Fruit fly (Drosophila melanogaster) whole organism, embryonic: ENCODE results near the gene ps.

Experiments used
- Blimp-1 ChIP-seq: fragments of 200-800 bp; sonication (Bioruptor generic); optimal IDR thresholded peaks from 3 replicates; lab custom pipeline; 2018; ENCODE audit warnings: missing biosample characterization, missing genetic modification characterization, mild to moderate bottlenecking, moderate library complexity, missing genetic modification reagents
- Bteb2 ChIP-seq: fragments of 200-800 bp; sonication (Bioruptor generic); optimal IDR thresholded peaks from 2 replicates; lab custom pipeline; 2016; ENCODE audit warnings: missing biosample characterization, missing genetic modification characterization
- CG1024 ChIP-seq: fragments of 200-800 bp; sonication (Bioruptor generic); IDR thresholded peaks from 2 replicates; pipeline ENCODE4 v1.3.6; 2022; ENCODE audit warnings: missing biosample characterization, missing genetic modification characterization
- CG10431 ChIP-seq: fragments of 200-800 bp; sonication (Bioruptor generic); optimal IDR thresholded peaks from 3 replicates; lab custom pipeline; 2018; ENCODE audit warnings: missing biosample characterization, mild to moderate bottlenecking, missing genetic modification characterization
- CG10462 ChIP-seq: fragments of 200-800 bp; sonication (Bioruptor generic); optimal IDR thresholded peaks from 2 replicates; lab custom pipeline; 2016; ENCODE audit warnings: missing biosample characterization, missing genetic modification characterization
- CG11456 ChIP-seq: fragments of 200-800 bp; sonication (Bioruptor generic); IDR thresholded peaks from 3 replicates; pipeline ENCODE4 v1.3.6; 2022; ENCODE audit warnings: missing biosample characterization, missing genetic modification characterization
- CG12219 ChIP-seq: fragments of 200-800 bp; sonication (Bioruptor generic); optimal IDR thresholded peaks from 3 replicates; lab custom pipeline; 2018; ENCODE audit warnings: missing biosample characterization, mild to moderate bottlenecking, missing genetic modification characterization
- CG12659 ChIP-seq: fragments of 200-800 bp; sonication (Bioruptor generic); optimal IDR thresholded peaks from 3 replicates; lab custom pipeline; 2017; ENCODE audit warnings: mild to moderate bottlenecking, missing biosample characterization, missing genetic modification reagents, missing genetic modification characterization
- CG14014 ChIP-seq: fragments of 200-800 bp; sonication (Bioruptor generic); IDR thresholded peaks from 2 replicates; pipeline ENCODE4 v1.3.6; 2022; ENCODE audit warnings: missing biosample characterization, missing genetic modification characterization
- CG14441 ChIP-seq: fragments of 200-800 bp; sonication (Bioruptor generic); IDR thresholded peaks from 2 replicates; pipeline ENCODE4 v1.3.6; 2022; ENCODE audit warnings: missing biosample characterization, missing genetic modification characterization
- CG15011 ChIP-seq: fragments of 200-800 bp; sonication (Bioruptor generic); optimal IDR thresholded peaks from 3 replicates; lab custom pipeline; 2018; ENCODE audit warnings: missing biosample characterization, mild to moderate bottlenecking, missing genetic modification characterization
- CG15601 ChIP-seq: fragments of 200-800 bp; sonication (Bioruptor generic); optimal IDR thresholded peaks from 3 replicates; lab custom pipeline; 2019; ENCODE audit warnings: missing biosample characterization, mild to moderate bottlenecking, missing genetic modification characterization, moderate library complexity
- CG1602 ChIP-seq: fragments of 200-800 bp; sonication (Bioruptor generic); optimal IDR thresholded peaks from 3 replicates; lab custom pipeline; 2016; ENCODE audit warnings: missing biosample characterization, missing genetic modification characterization
- CG16815 ChIP-seq: fragments of 200-800 bp; sonication (Bioruptor generic); optimal IDR thresholded peaks from 3 replicates; lab custom pipeline; 2017; ENCODE audit warnings: missing biosample characterization, mild to moderate bottlenecking, missing genetic modification characterization
- CG31441 ChIP-seq: fragments of 200-800 bp; sonication (Bioruptor generic); IDR thresholded peaks from 2 replicates; pipeline ENCODE4 v1.3.6; 2022; ENCODE audit warnings: missing biosample characterization, missing genetic modification characterization
- CG33213 ChIP-seq: fragments of 200-800 bp; sonication (Bioruptor generic); optimal IDR thresholded peaks from 3 replicates; lab custom pipeline; 2016; ENCODE audit warnings: missing biosample characterization, missing genetic modification characterization
- CG3407 ChIP-seq: fragments of 200-800 bp; sonication (Bioruptor generic); optimal IDR thresholded peaks from 2 replicates; lab custom pipeline; 2018; ENCODE audit warnings: missing biosample characterization, mild to moderate bottlenecking, missing genetic modification characterization
- CG6689 ChIP-seq: fragments of 200-800 bp; sonication (Bioruptor generic); IDR thresholded peaks from 2 replicates; pipeline ENCODE4 v1.3.6; 2022; ENCODE audit warnings: missing biosample characterization, missing genetic modification characterization
- CG6791 ChIP-seq: fragments of 200-800 bp; sonication (Bioruptor generic); IDR thresholded peaks from 3 replicates; pipeline ENCODE4 v1.3.6; 2022; ENCODE audit warnings: missing biosample characterization, missing genetic modification characterization; ENCODE audit not compliant: partially characterized antibody
- CG6854 ChIP-seq: fragments of 200-800 bp; sonication (Bioruptor generic); optimal IDR thresholded peaks from 3 replicates; lab custom pipeline; 2017; ENCODE audit warnings: missing biosample characterization, mild to moderate bottlenecking, missing genetic modification characterization
- CG9215 ChIP-seq: fragments of 200-800 bp; sonication (Bioruptor generic); IDR thresholded peaks from 2 replicates; pipeline ENCODE4 v1.3.6; 2022; ENCODE audit warnings: missing biosample characterization, missing genetic modification characterization
- CG9797 ChIP-seq: fragments of 200-800 bp; sonication (Bioruptor generic); optimal IDR thresholded peaks from 3 replicates; lab custom pipeline; 2018; ENCODE audit warnings: missing biosample characterization, mild to moderate bottlenecking, missing genetic modification characterization
- CTCF ChIP-seq: fragments of 200-800 bp; sonication (Bioruptor generic); optimal IDR thresholded peaks from 2 replicates; lab custom pipeline; 2017; ENCODE audit warnings: missing biosample characterization, mild to moderate bottlenecking, missing genetic modification characterization, moderate library complexity
- CoRest ChIP-seq: fragments of 200-800 bp; sonication (Bioruptor generic); optimal IDR thresholded peaks from 3 replicates; lab custom pipeline; 2018; ENCODE audit warnings: missing biosample characterization, mild to moderate bottlenecking, missing genetic modification characterization, moderate library complexity
- Drgx ChIP-seq: fragments of 200-800 bp; sonication (Bioruptor generic); IDR thresholded peaks from 2 replicates; pipeline ENCODE4 v1.3.6; 2022; ENCODE audit warnings: missing biosample characterization, missing genetic modification characterization
- Eip74EF ChIP-seq, 2 experiments: fragments of 200-800 bp in 1 of 2; fragments of >200 bp in 1 of 2; sonication (Bioruptor generic) in 1 of 2; optimal IDR thresholded peaks; 2 replicates each; lab custom pipeline; 2017 to 2019; ENCODE audit warnings: missing biosample characterization in 2 of 2, missing genetic modification characterization in 2 of 2, mild to moderate bottlenecking in 1 of 2, moderate library complexity in 1 of 2
- HLHmδ ChIP-seq: fragments of 200-800 bp; sonication (Bioruptor generic); optimal IDR thresholded peaks from 2 replicates; lab custom pipeline; 2018; ENCODE audit warnings: missing biosample characterization, mild to moderate bottlenecking, missing genetic modification characterization, moderate library complexity
- Hand ChIP-seq: fragments of 200-800 bp; sonication (Bioruptor generic); optimal IDR thresholded peaks from 2 replicates; lab custom pipeline; 2017; ENCODE audit warnings: mild to moderate bottlenecking, missing biosample characterization, missing genetic modification reagents, missing genetic modification characterization
- Mes4 ChIP-seq: fragments of 200-800 bp; sonication (Bioruptor generic); optimal IDR thresholded peaks from 2 replicates; lab custom pipeline; 2016; ENCODE audit warnings: missing biosample characterization, missing genetic modification characterization
- Nf-YC ChIP-seq: fragments of 200-800 bp; optimal IDR thresholded peaks from 3 replicates; lab custom pipeline; 2019; ENCODE audit warnings: missing biosample characterization, mild to moderate bottlenecking, missing genetic modification characterization, moderate library complexity
- PHDP ChIP-seq: fragments of 200-800 bp; sonication (Bioruptor generic); optimal IDR thresholded peaks from 3 replicates; lab custom pipeline; 2018; ENCODE audit warnings: missing biosample characterization, mild to moderate bottlenecking, missing genetic modification characterization, moderate library complexity
- Side ChIP-seq: fragments of 200-800 bp; sonication (Bioruptor generic); optimal IDR thresholded peaks from 2 replicates; lab custom pipeline; 2016; ENCODE audit warnings: missing biosample characterization, missing genetic modification characterization
- abd-A ChIP-seq: fragments of 200-800 bp; sonication (Bioruptor generic); optimal IDR thresholded peaks from 3 replicates; lab custom pipeline; 2019; ENCODE audit warnings: missing biosample characterization, mild to moderate bottlenecking, missing genetic modification characterization, moderate library complexity
- al ChIP-seq: fragments of 200-800 bp; sonication (Bioruptor generic); IDR thresholded peaks from 2 replicates; pipeline ENCODE4 v1.3.6; 2022; ENCODE audit warnings: missing biosample characterization, missing genetic modification characterization
- aop ChIP-seq: fragments of 200-800 bp; sonication (Bioruptor generic); IDR thresholded peaks from 2 replicates; pipeline ENCODE4 v1.3.6; 2022; ENCODE audit warnings: missing biosample characterization, missing genetic modification characterization
- crol ChIP-seq: fragments of 200-800 bp; sonication (Bioruptor generic); IDR thresholded peaks from 2 replicates; pipeline ENCODE4 v1.3.6; 2022; ENCODE audit warnings: missing biosample characterization, missing genetic modification characterization
- disco-r ChIP-seq: fragments of 200-800 bp; sonication (Bioruptor generic); optimal IDR thresholded peaks from 2 replicates; lab custom pipeline; 2016; ENCODE audit warnings: missing biosample characterization, missing genetic modification characterization
- exex ChIP-seq: fragments of 200-800 bp; sonication (Bioruptor generic); optimal IDR thresholded peaks from 4 replicates; lab custom pipeline; 2018; ENCODE audit warnings: missing biosample characterization, mild to moderate bottlenecking, missing genetic modification characterization, moderate library complexity
- fd3F ChIP-seq: fragments of 200-800 bp; sonication (Bioruptor generic); optimal IDR thresholded peaks from 2 replicates; lab custom pipeline; 2018; ENCODE audit warnings: missing biosample characterization, mild to moderate bottlenecking, missing genetic modification characterization, moderate library complexity
- hth ChIP-seq: fragments of >200 bp; optimal IDR thresholded peaks from 2 replicates; lab custom pipeline; 2017; ENCODE audit warnings: inconsistent platforms
- kah ChIP-seq: fragments of 200-800 bp; sonication (Bioruptor generic); optimal IDR thresholded peaks from 2 replicates; lab custom pipeline; 2018; ENCODE audit warnings: missing biosample characterization, mild to moderate bottlenecking, missing genetic modification characterization
- pan ChIP-seq, 4 experiments: fragments of >200 bp in 3 of 4; fragments of 200-800 bp in 1 of 4; sonication (Bioruptor generic) in 1 of 4; optimal IDR thresholded peaks in 3 of 4; IDR thresholded peaks in 1 of 4; 2 replicates each; pipeline versions ENCODE4 v1.3.6 to Lab custom; 2017 to 2022; ENCODE audit warnings: missing biosample characterization in 2 of 4, missing genetic modification characterization in 2 of 4, mixed read lengths in 1 of 4
- prd ChIP-seq, 3 experiments: fragments of >200 bp in 2 of 3; fragments of 200-800 bp in 1 of 3; sonication (Bioruptor generic) in 1 of 3; optimal IDR thresholded peaks in 2 of 3; IDR thresholded peaks in 1 of 3; 2 replicates in 2 of 3; 3 replicates in 1 of 3; pipeline versions ENCODE4 v1.3.6 to Lab custom; 2017 to 2022; ENCODE audit warnings: missing biosample characterization in 1 of 3, missing genetic modification characterization in 1 of 3
- schlank ChIP-seq: fragments of 200-800 bp; sonication (Bioruptor generic); optimal IDR thresholded peaks from 2 replicates; lab custom pipeline; 2018; ENCODE audit warnings: missing biosample characterization, mild to moderate bottlenecking, missing genetic modification characterization
- sob ChIP-seq: fragments of 200-800 bp; sonication (Bioruptor generic); IDR thresholded peaks from 2 replicates; pipeline ENCODE4 v1.3.6; 2022; ENCODE audit warnings: missing biosample characterization, missing genetic modification characterization
- sr ChIP-seq: fragments of 200-800 bp; sonication (Bioruptor generic); IDR thresholded peaks from 3 replicates; pipeline ENCODE4 v1.3.6; 2022; ENCODE audit warnings: missing biosample characterization, missing genetic modification characterization
- stwl ChIP-seq: fragments of 200-800 bp; sonication (Bioruptor generic); optimal IDR thresholded peaks from 3 replicates; lab custom pipeline; 2018; ENCODE audit warnings: missing biosample characterization, mild to moderate bottlenecking, missing genetic modification characterization, moderate library complexity
- tup ChIP-seq: fragments of 200-800 bp; sonication (Bioruptor generic); optimal IDR thresholded peaks from 2 replicates; lab custom pipeline; 2016; ENCODE audit warnings: missing biosample characterization, mild to moderate bottlenecking, missing genetic modification characterization, moderate library complexity
- zfh1 ChIP-seq: fragments of 200-800 bp; sonication (Bioruptor generic); IDR thresholded peaks from 3 replicates; pipeline ENCODE4 v1.3.6; 2022; ENCODE audit warnings: missing biosample characterization, missing genetic modification characterization

ps gene

dm6 chr3R:9393542-9394025 is 24.2 kb upstream of the ps start (continued):
- no peak; the same call in 2 of the 3 replicates for TF ChIP-seq sr (GFP tag; lab: Robert Waterston, UW)
- TF ChIP-seq stwl (tag; lab: Kevin White, UChicago), result no peak
- peak in 1 of 2 experiments; percentile 59 for TF ChIP-seq Eip74EF (GFP tag; optimal IDR thresholded peaks at IDR 0.05; lab: Kevin White, UChicago)
- no peak for TF ChIP-seq CG11456 (GFP tag; lab: Robert Waterston, UW)
- TF ChIP-seq PHDP (tag; lab: Kevin White, UChicago), result peak; percentile 79
- TF ChIP-seq CG15601 (tag; lab: Kevin White, UChicago), result peak; percentile 82
- peak; percentile 44 for TF ChIP-seq tup (GFP tag; lab: Kevin White, UChicago)
- TF ChIP-seq exex (tag; lab: Kevin White, UChicago), result peak; percentile 4
- TF ChIP-seq CG16815 (GFP tag; lab: Kevin White, UChicago), result peak; percentile 64
- peak; percentile 29 for TF ChIP-seq Side (GFP tag; lab: Kevin White, UChicago)
- TF ChIP-seq Hand (GFP tag; lab: Kevin White, UChicago), result peak; percentile 19
- TF ChIP-seq Drgx, result peak; percentile 97
- peak; percentile 71 for TF ChIP-seq CG14014 (GFP tag; lab: Robert Waterston, UW)
- TF ChIP-seq Blimp-1 (GFP tag; lab: Kevin White, UChicago), result peak; percentile 81
- TF ChIP-seq disco-r, result no peak
- TF ChIP-seq HLHmδ (GFP tag; lab: Kevin White, UChicago), result no peak
- TF ChIP-seq prd (optimal IDR thresholded peaks at IDR 0.05; lab: Kevin White, UChicago), result no peak
- peak; percentile 70; the same call in 2 of the 3 replicates for TF ChIP-seq prd (GFP tag; IDR thresholded peaks at IDR 0.05; lab: Robert Waterston, UW)
- TF ChIP-seq CG12219 (GFP tag; lab: Kevin White, UChicago), result peak; percentile 73
- TF ChIP-seq CG33213, result peak; percentile 30
- TF ChIP-seq Mes4 (GFP tag; lab: Kevin White, UChicago), result no peak
- no peak for TF ChIP-seq CG9215 (GFP tag; lab: Robert Waterston, UW)
- peak; percentile 25 for TF ChIP-seq CTCF
- peak; percentile 13 for TF ChIP-seq CG6854 (GFP tag; lab: Kevin White, UChicago)
- TF ChIP-seq CG14441 (GFP tag; lab: Robert Waterston, UW), result 0 out of 2 replicates have a peak, but pooled peaks have one; percentile 22
- peak; percentile 60 for TF ChIP-seq CG1602 (GFP tag; lab: Kevin White, UChicago)
- TF ChIP-seq kah, result peak; percentile 64
- TF ChIP-seq CG6791, result no peak
- TF ChIP-seq zfh1, result peak; percentile 76
- TF ChIP-seq CG10462 (GFP tag; lab: Kevin White, UChicago), result no peak
- TF ChIP-seq CG10431 (GFP tag; lab: Kevin White, UChicago), result peak; percentile 61
- TF ChIP-seq CG3407, result peak; percentile 72
- TF ChIP-seq Bteb2 (GFP tag; lab: Kevin White, UChicago), result no peak
- peak; percentile 61 for TF ChIP-seq crol (GFP tag; lab: Robert Waterston, UW)
- peak; percentile 60; the same call in 1 of the 2 replicates for TF ChIP-seq CG6689 (GFP tag; lab: Robert Waterston, UW)
- TF ChIP-seq fd3F (GFP tag; lab: Kevin White, UChicago), result peak; percentile 77
- TF ChIP-seq CoRest (tag; lab: Kevin White, UChicago), result peak; percentile 76
- TF ChIP-seq pan (optimal IDR thresholded peaks at IDR 0.05; lab: Kevin White, UChicago), result no peak
- TF ChIP-seq pan (GFP tag; optimal IDR thresholded peaks at IDR 0.05 in 1 of 2, IDR thresholded peaks at IDR 0.05 in 1 of 2), result peak in 1 of 2 experiments; percentile 68
- TF ChIP-seq CG12659, result peak; percentile 47
- no peak for TF ChIP-seq hth (lab: Kevin White, UChicago)
- TF ChIP-seq abd-A (tag; lab: Kevin White, UChicago), result no peak
- peak; percentile 19 for TF ChIP-seq CG9797 (GFP tag; lab: Kevin White, UChicago)
- TF ChIP-seq CG31441 (GFP tag; lab: Robert Waterston, UW), result peak; percentile 72
- 0 out of 2 replicates have a peak, but pooled peaks have one; percentile 38 for TF ChIP-seq CG1024 (GFP tag; lab: Robert Waterston, UW)
- TF ChIP-seq aop (GFP tag; lab: Robert Waterston, UW), result 0 out of 2 replicates have a peak, but pooled peaks have one; percentile 23
- peak; percentile 22; the same call in 1 of the 2 replicates for TF ChIP-seq al
- TF ChIP-seq sob (GFP tag; lab: Robert Waterston, UW), result peak; percentile 72
- no peak for TF ChIP-seq Nf-YC (tag; lab: Kevin White, UChicago)
- peak; percentile 35 for TF ChIP-seq schlank (tag; lab: Kevin White, UChicago)
- TF ChIP-seq CG15011 (GFP tag; lab: Kevin White, UChicago), result peak; percentile 66
